Fruit fly (Drosophila melanogaster): ENCODE results near the gene shd.

Gene shd

DNA sequence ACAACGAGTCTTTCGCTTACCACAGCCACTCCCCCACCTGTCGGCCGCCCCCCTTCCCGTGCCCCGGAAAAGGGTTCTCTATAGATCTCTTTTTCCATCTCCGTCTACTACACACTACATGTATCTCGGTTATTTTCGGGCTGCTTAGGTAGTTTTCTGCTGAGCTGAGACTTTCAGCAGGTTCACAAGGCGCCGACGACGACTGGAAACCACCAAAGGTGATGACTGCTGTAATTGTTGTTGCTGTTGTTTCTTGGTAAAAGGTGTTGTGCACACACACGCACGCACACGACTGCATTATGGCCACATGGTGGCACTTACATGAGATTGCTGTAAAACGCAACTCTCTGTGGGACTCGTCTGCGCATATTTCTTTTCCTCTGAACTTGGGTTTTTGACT, 29.4 kb downstream of the shd start:
- no peak for TF ChIP-seq CG17801 (GFP tag; optimal IDR thresholded peaks at IDR 0.05; ENCODE audit: partially characterized antibody)

DNA sequence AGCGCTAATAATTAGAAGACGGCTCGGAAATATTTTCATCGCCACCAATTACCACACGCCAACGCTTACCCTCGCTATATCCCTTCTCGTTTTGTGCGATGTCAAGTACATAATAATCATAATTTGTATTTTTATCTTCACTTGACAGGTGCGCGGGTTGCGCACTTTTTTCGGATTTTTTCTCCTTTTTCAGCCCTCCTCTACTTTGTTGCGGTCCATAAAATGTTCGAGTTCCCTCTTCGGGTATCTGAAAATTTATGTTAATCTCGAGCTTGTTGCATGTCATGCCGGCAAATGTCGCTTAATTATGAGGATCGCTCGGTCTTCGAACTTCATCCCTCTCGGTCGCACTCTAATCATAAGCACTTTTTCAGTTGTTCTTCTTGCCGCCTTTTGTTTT, 30.9 kb downstream of the shd start:
- TF ChIP-seq CG17801 (GFP tag; optimal IDR thresholded peaks at IDR 0.05; ENCODE audit: partially characterized antibody): no peak

DNA sequence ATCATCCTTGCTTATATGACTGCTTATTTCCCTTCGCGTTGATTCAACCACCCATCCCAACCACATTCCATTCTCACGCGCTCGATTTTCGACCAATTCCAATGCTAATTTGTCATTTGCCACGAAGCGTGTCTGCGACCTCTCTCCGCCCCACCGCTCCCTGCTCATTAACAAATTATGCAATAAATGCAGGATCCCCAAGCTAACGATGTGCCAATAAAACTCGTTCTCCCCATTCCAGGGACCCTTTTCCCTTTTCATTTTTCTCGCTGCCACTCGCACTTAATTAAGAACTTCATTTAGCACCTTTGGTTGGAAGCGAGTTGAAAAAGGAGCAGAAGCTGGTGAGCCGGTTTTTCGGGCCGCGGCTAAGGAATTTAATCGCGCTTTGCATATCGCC, 31.7 kb downstream of the shd start:
- TF ChIP-seq CG17801 (GFP tag; optimal IDR thresholded peaks at IDR 0.05; ENCODE audit: partially characterized antibody): no peak

DNA sequence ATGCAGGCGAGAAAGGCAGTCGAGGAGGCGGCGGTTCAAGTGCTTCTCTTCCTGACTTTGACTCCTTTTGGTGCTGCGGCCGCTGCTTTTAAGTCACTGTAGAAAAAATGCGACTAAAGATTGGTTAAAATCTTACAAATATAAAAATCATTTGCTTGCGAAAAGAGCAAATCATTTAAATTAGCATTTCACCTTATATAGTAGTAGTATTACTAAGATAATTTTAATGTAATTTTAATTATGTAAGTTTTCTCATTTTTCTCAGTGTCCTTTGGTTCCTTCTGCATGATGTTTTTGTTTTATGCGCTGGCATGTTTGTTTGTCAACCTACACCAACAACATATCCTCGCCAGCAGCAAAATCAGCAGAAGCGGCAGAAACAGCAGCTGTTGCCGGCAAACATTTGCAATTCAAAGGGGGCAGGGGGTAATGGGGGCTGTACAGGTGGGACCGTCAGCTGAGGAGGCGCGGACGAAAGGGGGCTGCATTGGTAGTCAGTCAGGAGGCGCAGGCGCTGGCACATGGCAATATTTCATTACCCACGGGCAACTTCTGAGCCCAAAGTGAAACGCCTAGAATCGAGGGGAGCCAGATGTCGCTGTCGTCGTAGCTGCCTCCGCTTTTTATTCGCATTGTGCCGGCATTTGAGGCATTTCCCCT, 33.1 kb downstream of the shd start:
- TF ChIP-seq CG17801 (GFP tag; optimal IDR thresholded peaks at IDR 0.05; ENCODE audit: partially characterized antibody): no peak

DNA sequence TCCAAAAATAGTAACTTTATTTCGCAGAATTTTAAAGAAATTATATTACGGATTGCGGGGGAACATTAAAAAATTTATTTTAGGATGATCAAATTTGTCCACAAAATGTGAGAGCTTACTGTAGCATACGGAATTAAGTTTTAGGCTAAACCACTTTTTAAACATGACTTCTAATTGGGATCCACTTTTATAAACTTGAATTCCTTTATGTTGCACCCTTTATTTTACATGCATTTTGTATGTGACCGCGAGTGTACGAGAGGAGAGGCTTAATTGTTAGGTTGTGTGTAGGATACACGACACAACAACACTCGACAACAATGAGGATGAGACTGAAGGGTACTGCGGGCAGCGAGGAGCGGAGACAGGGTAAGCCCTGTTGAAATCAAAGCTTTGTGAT, 34.7 kb downstream of the shd start:
- TF ChIP-seq CG17801 (GFP tag; optimal IDR thresholded peaks at IDR 0.05; ENCODE audit: partially characterized antibody): no peak

DNA sequence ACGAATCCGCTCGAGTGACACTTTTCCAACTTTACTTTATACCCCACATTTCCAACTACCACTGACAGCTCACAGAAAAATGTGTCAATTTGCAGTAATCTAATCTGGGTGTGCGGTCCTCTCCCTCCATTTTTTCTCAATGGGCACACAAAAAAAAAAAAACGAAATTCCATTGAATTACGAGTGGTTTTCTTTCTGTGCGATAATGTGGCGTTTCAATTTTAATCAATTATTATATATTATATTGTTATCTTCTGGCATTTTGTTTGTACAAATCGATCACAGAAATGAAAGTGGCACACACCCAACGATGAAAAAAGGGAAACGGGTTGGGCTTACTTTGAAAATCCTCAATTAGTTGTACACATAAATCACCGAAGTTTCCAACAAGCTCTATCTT, 36.1 kb downstream of the shd start:
- TF ChIP-seq CG17801 (GFP tag; optimal IDR thresholded peaks at IDR 0.05; ENCODE audit: partially characterized antibody): no peak

DNA sequence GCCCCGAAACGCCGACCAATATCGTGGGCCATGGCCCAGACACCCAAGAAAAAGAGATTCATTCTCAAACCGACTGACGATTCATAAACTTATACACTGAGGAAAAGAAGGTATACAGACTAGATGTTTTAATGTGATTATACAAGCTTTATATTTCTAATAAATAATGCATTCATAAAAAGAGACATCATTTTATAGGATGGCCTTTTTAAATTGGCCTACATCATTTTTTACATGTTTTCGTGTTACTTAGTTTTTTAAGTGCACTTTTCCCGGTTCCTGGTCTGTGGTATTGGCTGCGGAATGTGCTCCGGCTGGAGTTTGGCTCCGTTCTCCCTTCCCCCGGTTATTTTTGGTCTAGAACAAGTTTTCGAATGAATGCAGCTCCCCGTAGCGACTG, 38.3 kb downstream of the shd start:
- no peak for TF ChIP-seq CG17801 (GFP tag; optimal IDR thresholded peaks at IDR 0.05; ENCODE audit: partially characterized antibody)

DNA sequence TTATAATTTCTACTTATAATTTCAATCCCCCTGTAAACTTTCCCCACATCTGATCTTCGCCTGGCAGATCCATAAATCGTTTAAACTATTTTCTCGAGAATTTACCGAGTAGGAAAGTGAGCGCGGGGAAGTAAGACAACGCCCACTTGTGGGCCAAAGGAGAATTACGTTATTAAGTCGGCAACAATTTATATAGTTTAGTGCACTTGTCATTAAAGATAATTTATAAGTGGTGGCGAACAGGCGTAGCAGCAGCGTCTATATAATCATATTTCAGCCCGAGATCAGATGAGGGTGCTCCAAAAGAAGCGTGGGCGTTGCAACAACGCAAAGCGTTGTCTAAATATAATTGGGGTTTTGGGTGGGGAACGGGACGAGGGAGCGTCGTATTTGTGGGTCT, 40.5 kb downstream of the shd start:
- no peak for TF ChIP-seq CG17801 (GFP tag; optimal IDR thresholded peaks at IDR 0.05; ENCODE audit: partially characterized antibody)

- no peak for TF ChIP-seq CG17801 (GFP tag; optimal IDR thresholded peaks at IDR 0.05; ENCODE audit: partially characterized antibody)
Measured at dm6 chr3L:14655178-14655577, 40.9 kb downstream of the shd start.

dm6 chr3L:14655681-14656080, 41.4 kb downstream of the shd start:
- no peak for TF ChIP-seq CG17801 (GFP tag; optimal IDR thresholded peaks at IDR 0.05; ENCODE audit: partially characterized antibody)

DNA sequence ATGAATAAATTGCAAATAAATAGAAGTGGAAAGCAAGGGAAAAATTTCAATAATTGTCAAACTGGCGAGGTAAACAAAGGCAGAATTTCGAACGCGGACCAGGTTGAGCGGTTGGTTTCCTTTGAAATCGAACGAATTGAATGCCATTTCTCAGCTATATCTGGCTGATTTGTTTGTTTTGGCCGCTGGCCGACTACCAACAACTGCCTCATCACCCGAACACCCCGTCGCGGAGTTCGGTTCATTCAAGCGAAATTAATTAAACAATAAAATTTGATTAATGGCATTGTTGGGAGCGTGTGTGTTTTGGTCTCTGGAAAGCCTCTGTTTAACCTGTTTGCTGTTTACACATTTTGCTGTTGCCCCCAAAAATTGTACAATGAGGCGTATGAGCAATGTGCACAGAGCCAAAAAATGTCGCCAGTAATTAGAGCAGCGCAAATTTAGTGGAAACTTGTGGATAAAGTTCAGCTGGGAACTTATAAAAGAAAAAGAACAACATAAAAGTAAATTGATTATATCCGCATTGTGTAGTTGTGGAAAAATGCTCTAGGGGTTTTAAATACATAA, 43.3 kb downstream of the shd start:
- no peak for TF ChIP-seq CG17801 (GFP tag; optimal IDR thresholded peaks at IDR 0.05; ENCODE audit: partially characterized antibody)

dm6 chr3L:14659954-14660907, 46.0 kb downstream of the shd start:
- no peak for TF ChIP-seq CG17801 (GFP tag; optimal IDR thresholded peaks at IDR 0.05; ENCODE audit: partially characterized antibody)

dm6 chr3L:14661567-14662258, 47.5 kb downstream of the shd start:
- no peak for TF ChIP-seq CG17801 (GFP tag; optimal IDR thresholded peaks at IDR 0.05; ENCODE audit: partially characterized antibody)

- no peak for TF ChIP-seq CG17801 (GFP tag; optimal IDR thresholded peaks at IDR 0.05; ENCODE audit: partially characterized antibody)
Measured at dm6 chr3L:14663750-14664149, 49.5 kb downstream of the shd start.

DNA sequence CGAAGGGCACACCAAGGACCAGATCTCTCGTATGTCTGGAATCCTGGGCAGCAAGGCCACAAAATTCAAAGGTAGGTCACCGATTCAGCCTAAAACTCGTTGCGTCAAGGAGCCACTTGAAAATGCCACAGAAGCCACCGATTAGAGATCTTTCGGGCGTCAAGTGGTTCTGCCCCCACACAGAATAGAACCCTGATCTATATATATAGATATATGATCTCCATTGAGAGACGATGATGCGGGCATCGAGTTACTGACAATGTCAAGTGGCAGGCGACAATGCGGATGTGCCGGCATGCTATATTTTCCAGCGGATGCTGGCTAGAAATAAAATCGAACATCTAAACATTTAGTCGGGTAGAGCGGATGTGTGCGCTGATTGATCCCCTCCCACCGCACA, 50.1 kb downstream of the shd start:
- TF ChIP-seq CG17801 (GFP tag; optimal IDR thresholded peaks at IDR 0.05; ENCODE audit: partially characterized antibody): no peak

Measured in ovary, adult (tissue).